ENCODE assay signal across 4 fruit fly cellular contexts in genomic region chrX:7096495-7096995, dm6.
TF ChIP-seq lines count a peak whose summit lies in the region.

No protein-coding gene starts in this region.

TF ChIP-seq in whole organism, adult, 20 proteins besides CTCF, POLR2A, EP300 and RAD21 (continued from another document):
- TF ChIP-seq cic (GFP tag; optimal IDR thresholded peaks at IDR 0.05; lab: Kevin White, UChicago) (no peak), Crg-1 (GFP tag; optimal IDR thresholded peaks at IDR 0.05; lab: Kevin White, UChicago) (no peak)

TF ChIP-seq in whole organism, embryonic, 481 proteins besides CTCF, POLR2A, EP300 and RAD21 (continued from another document and continues in another):
- TF ChIP-seq CG14860 (GFP tag; IDR thresholded peaks at IDR 0.05; lab: Robert Waterston, UW; ENCODE audit: partially characterized antibody) (no peak), croc (GFP tag; conservative IDR thresholded peaks at IDR 0.05; lab: Robert Waterston, UW) (peak; percentile 61; the same call in 2 of the 3 replicates), HmgZ (tag; optimal IDR thresholded peaks at IDR 0.05; lab: Kevin White, UChicago) (peak; percentile 89), dimm (GFP tag; IDR thresholded peaks at IDR 0.05; lab: Robert Waterston, UW) (peak; percentile 45; the same call in 1 of the 2 replicates), CG11695 (GFP tag; IDR thresholded peaks at IDR 0.05; lab: Robert Waterston, UW) (peak; percentile 82; the same call in 2 of the 3 replicates), pnt (GFP tag; optimal IDR thresholded peaks at IDR 0.05; lab: Kevin White, UChicago) (peak; percentile 72), Gsc (GFP tag; IDR thresholded peaks at IDR 0.05; lab: Robert Waterston, UW) (no peak), CG13624 (GFP tag; optimal IDR thresholded peaks at IDR 0.05; lab: Kevin White, UChicago) (peak; percentile 72), sc (optimal IDR thresholded peaks at IDR 0.05; lab: Kevin White, UChicago) (no peak), sc (GFP tag; optimal IDR thresholded peaks at IDR 0.05; lab: Kevin White, UChicago) (peak; percentile 51), CG14965 (GFP tag; optimal IDR thresholded peaks at IDR 0.05; lab: Kevin White, UChicago; ENCODE audit: borderline replicate concordance) (peak; percentile 12), al (GFP tag; IDR thresholded peaks at IDR 0.05; lab: Robert Waterston, UW) (peak; percentile 63), tll (GFP tag; optimal IDR thresholded peaks at IDR 0.05; lab: Kevin White, UChicago) (peak in 1 of 2 experiments; percentile 13), Camta (GFP tag; optimal IDR thresholded peaks at IDR 0.05; lab: Kevin White, UChicago) (peak; percentile 70), BEAF-32 (GFP tag; optimal IDR thresholded peaks at IDR 0.05; lab: Kevin White, UChicago) (no peak), Dip3 (GFP tag; optimal IDR thresholded peaks at IDR 0.05; lab: Kevin White, UChicago) (peak; percentile 71), CG4424 (GFP tag; optimal IDR thresholded peaks at IDR 0.05; lab: Kevin White, UChicago) (peak; percentile 53), CkIIα-i1 (GFP tag; IDR thresholded peaks at IDR 0.05; lab: Robert Waterston, UW) (no peak), Fer2 (tag; optimal IDR thresholded peaks at IDR 0.05; lab: Kevin White, UChicago) (peak; percentile 70), mam (GFP tag; optimal IDR thresholded peaks at IDR 0.05; lab: Kevin White, UChicago) (peak; percentile 72), CG15601 (tag; optimal IDR thresholded peaks at IDR 0.05; lab: Kevin White, UChicago) (peak; percentile 76), HHEX (GFP tag; optimal IDR thresholded peaks at IDR 0.05; lab: Kevin White, UChicago) (peak; percentile 85), Six4 (GFP tag; optimal IDR thresholded peaks at IDR 0.05; lab: Kevin White, UChicago) (peak; percentile 31), tna (GFP tag; IDR thresholded peaks at IDR 0.05; lab: Robert Waterston, UW; ENCODE audit: partially characterized antibody) (no peak), luna (GFP tag; optimal IDR thresholded peaks at IDR 0.05; lab: Kevin White, UChicago) (peak; percentile 45), CG8924 (tag; optimal IDR thresholded peaks at IDR 0.05; lab: Kevin White, UChicago) (peak; percentile 88), CG4282 (GFP tag; optimal IDR thresholded peaks at IDR 0.05; lab: Kevin White, UChicago) (no peak), CG17186 (GFP tag; optimal IDR thresholded peaks at IDR 0.05; lab: Kevin White, UChicago) (peak; percentile 19), exex (tag; optimal IDR thresholded peaks at IDR 0.05; lab: Kevin White, UChicago) (peak; percentile 43), CG15073 (GFP tag; optimal IDR thresholded peaks at IDR 0.05; lab: Kevin White, UChicago) (peak; percentile 93), CG11085 (GFP tag; IDR thresholded peaks at IDR 0.05; lab: Robert Waterston, UW) (peak; percentile 59; the same call in 1 of the 2 replicates), Jarid2 (GFP tag; optimal IDR thresholded peaks at IDR 0.05; lab: Kevin White, UChicago) (peak; percentile 45), Poxn (GFP tag; IDR thresholded peaks at IDR 0.05; lab: Robert Waterston, UW) (no peak; the same call in 1 of the 2 replicates), wek (GFP tag; optimal IDR thresholded peaks at IDR 0.05; lab: Kevin White, UChicago) (peak; percentile 66), lmd (GFP tag; IDR thresholded peaks at IDR 0.05; lab: Robert Waterston, UW) (peak; percentile 84), CG7839 (tag; optimal IDR thresholded peaks at IDR 0.05; lab: Kevin White, UChicago) (peak; percentile 91), CG10979 (tag; optimal IDR thresholded peaks at IDR 0.05; lab: Kevin White, UChicago) (peak; percentile 83), CG3995 (GFP tag; optimal IDR thresholded peaks at IDR 0.05; lab: Kevin White, UChicago) (peak; percentile 23), CG8281 (tag; optimal IDR thresholded peaks at IDR 0.05; lab: Kevin White, UChicago) (peak; percentile 65), sima (GFP tag; optimal IDR thresholded peaks at IDR 0.05; lab: Kevin White, UChicago) (no peak), CG1832 (GFP tag; optimal IDR thresholded peaks at IDR 0.05; lab: Kevin White, UChicago) (no peak), ssp (GFP tag; IDR thresholded peaks at IDR 0.05; lab: Robert Waterston, UW) (peak; percentile 56)

TF ChIP-seq in whole organism, prepupa, 60 proteins besides CTCF, POLR2A, EP300 and RAD21 (continued from another document):
- TF ChIP-seq CG6792 (GFP tag; optimal IDR thresholded peaks at IDR 0.05; lab: Kevin White, UChicago) (peak; percentile 69), CG11762 (GFP tag; optimal IDR thresholded peaks at IDR 0.05; lab: Kevin White, UChicago; ENCODE audit: insufficient read depth) (peak; percentile 42), CG8632 (GFP tag; optimal IDR thresholded peaks at IDR 0.05; lab: Kevin White, UChicago) (peak; percentile 77), spab (GFP tag; optimal IDR thresholded peaks at IDR 0.05; lab: Kevin White, UChicago) (peak; percentile 62), CG11294 (GFP tag; IDR thresholded peaks at IDR 0.05; lab: Robert Waterston, UW) (0 out of 2 replicates have a peak, but pooled peaks have one; percentile 15), Eip93F (GFP tag; optimal IDR thresholded peaks at IDR 0.05; lab: Kevin White, UChicago) (no peak), svp (GFP tag; lab: Kevin White, UChicago) (peak; percentile 91), Hr38 (GFP tag; optimal IDR thresholded peaks at IDR 0.05; lab: Kevin White, UChicago) (no peak), CG34406 (GFP tag; optimal IDR thresholded peaks at IDR 0.05; lab: Kevin White, UChicago) (peak; percentile 64), achi (GFP tag; optimal IDR thresholded peaks at IDR 0.05; lab: Kevin White, UChicago) (peak; percentile 72), CG16779 (tag; optimal IDR thresholded peaks at IDR 0.05; lab: Kevin White, UChicago) (peak; percentile 41), Gug (GFP tag; IDR thresholded peaks at IDR 0.05; lab: Robert Waterston, UW) (peak; percentile 46; the same call in 1 of the 2 replicates), CG11902 (GFP tag; optimal IDR thresholded peaks at IDR 0.05; lab: Kevin White, UChicago) (peak; percentile 61), Lpt (GFP tag; optimal IDR thresholded peaks at IDR 0.05; lab: Kevin White, UChicago) (peak; percentile 26), CG3032 (tag; optimal IDR thresholded peaks at IDR 0.05; lab: Kevin White, UChicago) (peak; percentile 78), pdm3 (GFP tag; optimal IDR thresholded peaks at IDR 0.05; lab: Kevin White, UChicago) (peak; percentile 74), CG6808 (GFP tag; optimal IDR thresholded peaks at IDR 0.05; lab: Kevin White, UChicago) (peak; percentile 79), Sox102F (GFP tag; optimal IDR thresholded peaks at IDR 0.05; lab: Kevin White, UChicago) (peak; percentile 74), CG10631 (GFP tag; optimal IDR thresholded peaks at IDR 0.05; lab: Kevin White, UChicago) (peak; percentile 66), CG4318 (GFP tag; optimal IDR thresholded peaks at IDR 0.05; lab: Kevin White, UChicago) (peak; percentile 12), fkh (GFP tag; optimal IDR thresholded peaks at IDR 0.05; lab: Kevin White, UChicago) (peak; percentile 67), Eip78C (GFP tag; lab: Kevin White, UChicago) (peak; percentile 87), CG32006 (GFP tag; optimal IDR thresholded peaks at IDR 0.05; lab: Kevin White, UChicago) (peak; percentile 68), Eip75B (GFP tag; optimal IDR thresholded peaks at IDR 0.05; lab: Kevin White, UChicago) (peak; percentile 78), CG9139 (GFP tag; optimal IDR thresholded peaks at IDR 0.05; lab: Kevin White, UChicago) (peak; percentile 46), CG31627 (GFP tag; optimal IDR thresholded peaks at IDR 0.05; lab: Kevin White, UChicago) (peak; percentile 83), lz (GFP tag; optimal IDR thresholded peaks at IDR 0.05; lab: Kevin White, UChicago) (peak; percentile 84), OdsH (GFP tag; optimal IDR thresholded peaks at IDR 0.05; lab: Kevin White, UChicago) (peak; percentile 67), esn (GFP tag; optimal IDR thresholded peaks at IDR 0.05; lab: Kevin White, UChicago) (peak; percentile 86), cyc (GFP tag; optimal IDR thresholded peaks at IDR 0.05; lab: Kevin White, UChicago) (peak; percentile 77), Smox (GFP tag; optimal IDR thresholded peaks at IDR 0.05; lab: Kevin White, UChicago) (peak; percentile 77), vri (GFP tag; optimal IDR thresholded peaks at IDR 0.05; lab: Kevin White, UChicago) (peak; percentile 15), ss (GFP tag; optimal IDR thresholded peaks at IDR 0.05; lab: Kevin White, UChicago) (peak; percentile 37 to 63), CG10669 (GFP tag; optimal IDR thresholded peaks at IDR 0.05; lab: Kevin White, UChicago) (peak; percentile 76), CG7368 (GFP tag; optimal IDR thresholded peaks at IDR 0.05; lab: Kevin White, UChicago) (peak; percentile 61), CG6276 (GFP tag; optimal IDR thresholded peaks at IDR 0.05; lab: Kevin White, UChicago) (no peak), acj6 (GFP tag; optimal IDR thresholded peaks at IDR 0.05; lab: Kevin White, UChicago) (peak; percentile 58), salr (GFP tag; optimal IDR thresholded peaks at IDR 0.05; lab: Kevin White, UChicago) (peak; percentile 31 to 69), Ets96B (tag; optimal IDR thresholded peaks at IDR 0.05; lab: Kevin White, UChicago) (peak; percentile 75), net (GFP tag; optimal IDR thresholded peaks at IDR 0.05; lab: Kevin White, UChicago) (peak; percentile 43), CG8319 (GFP tag; optimal IDR thresholded peaks at IDR 0.05; lab: Kevin White, UChicago) (no peak)

TF ChIP-seq in whole organism, wandering third instar larva, 38 proteins besides CTCF, POLR2A, EP300 and RAD21 (continued from another document):
- TF ChIP-seq Abd-B (GFP tag; optimal IDR thresholded peaks at IDR 0.05; lab: Kevin White, UChicago) (no peak), Hr83 (GFP tag; optimal IDR thresholded peaks at IDR 0.05; lab: Kevin White, UChicago; ENCODE audit: poor library complexity, severe bottlenecking) (no peak), N (GFP tag; optimal IDR thresholded peaks at IDR 0.05; lab: Kevin White, UChicago) (no peak), HLH106 (tag; optimal IDR thresholded peaks at IDR 0.05; lab: Kevin White, UChicago) (peak; percentile 86), usp (GFP tag; optimal IDR thresholded peaks at IDR 0.05; lab: Kevin White, UChicago) (no peak), h (GFP tag; optimal IDR thresholded peaks at IDR 0.05; lab: Kevin White, UChicago) (peak; percentile 76), rgr (GFP tag; optimal IDR thresholded peaks at IDR 0.05; lab: Kevin White, UChicago) (peak; percentile 68), Dif (GFP tag; optimal IDR thresholded peaks at IDR 0.05; lab: Kevin White, UChicago; ENCODE audit: partially characterized antibody) (no peak), sage (GFP tag; optimal IDR thresholded peaks at IDR 0.05; lab: Kevin White, UChicago) (no peak), OdsH (GFP tag; optimal IDR thresholded peaks at IDR 0.05; lab: Kevin White, UChicago) (peak; percentile 73), brk (GFP tag; optimal IDR thresholded peaks at IDR 0.05; lab: Kevin White, UChicago) (no peak), ey (GFP tag; optimal IDR thresholded peaks at IDR 0.05; lab: Kevin White, UChicago) (peak; percentile 83), pan (optimal IDR thresholded peaks at IDR 0.05; lab: Kevin White, UChicago) (no peak), fru (GFP tag; optimal IDR thresholded peaks at IDR 0.05; lab: Kevin White, UChicago) (peak; percentile 81), dsf (GFP tag; optimal IDR thresholded peaks at IDR 0.05; lab: Kevin White, UChicago; ENCODE audit: borderline replicate concordance) (no peak)
